Worm (Caenorhabditis elegans) whole organism, L2 larva: ENCODE measurements around the gene F46H5.5.

Source experiments
- C34F6.9 ChIP-seq: fragments of 150-350 bp; optimal IDR thresholded peaks from 2 replicates; lab custom pipeline; 2014; ENCODE audit warnings: missing biosample characterization, missing genetic modification characterization
- F13H6.1 ChIP-seq: sonication (generic microtip); optimal IDR thresholded peaks from 2 replicates; lab custom pipeline; 2016; ENCODE audit warnings: missing genetic modification characterization, missing compliant biosample characterization
- R02D3.7 ChIP-seq: fragments of 150-350 bp; optimal IDR thresholded peaks from 2 replicates; lab custom pipeline; 2014; ENCODE audit warnings: missing biosample characterization, missing genetic modification characterization
- Y55F3AM.14 ChIP-seq: fragments of 200-800 bp; sonication (Bioruptor generic); optimal IDR thresholded peaks from 2 replicates; lab custom pipeline; 2018; ENCODE audit warnings: mild to moderate bottlenecking, missing genetic modification characterization, missing compliant biosample characterization
- ZK546.5 ChIP-seq: sonication (generic microtip); optimal IDR thresholded peaks from 2 replicates; lab custom pipeline; 2017; ENCODE audit warnings: missing biosample characterization, missing genetic modification characterization
- alr-1 ChIP-seq: fragments of 150-350 bp; optimal IDR thresholded peaks from 2 replicates; lab custom pipeline; 2014; ENCODE audit warnings: missing biosample characterization, missing genetic modification characterization
- aly-2 ChIP-seq: fragments of 150-350 bp; optimal IDR thresholded peaks from 2 replicates; lab custom pipeline; 2014; ENCODE audit warnings: missing biosample characterization, missing genetic modification characterization
- blmp-1 ChIP-seq: sonication (generic microtip); optimal IDR thresholded peaks from 2 replicates; lab custom pipeline; 2017; ENCODE audit warnings: missing genetic modification characterization, mild to moderate bottlenecking, missing compliant biosample characterization, antibody characterized with exemption, moderate library complexity; ENCODE audit not compliant: insufficient read depth
- ceh-16 ChIP-seq: fragments of 150-350 bp; optimal IDR thresholded peaks from 2 replicates; lab custom pipeline; 2014; ENCODE audit warnings: missing biosample characterization, missing genetic modification characterization
- ceh-82 ChIP-seq: fragments of 150-350 bp; optimal IDR thresholded peaks from 2 replicates; lab custom pipeline; 2014; ENCODE audit warnings: missing biosample characterization, missing genetic modification characterization
- crh-2 ChIP-seq: sonication (generic microtip); optimal IDR thresholded peaks from 2 replicates; lab custom pipeline; 2017; ENCODE audit warnings: missing biosample characterization, missing genetic modification characterization
- dmd-4 ChIP-seq: sonication (generic microtip); optimal IDR thresholded peaks from 2 replicates; lab custom pipeline; 2017; ENCODE audit warnings: missing biosample characterization, missing genetic modification characterization
- egl-27 ChIP-seq: sonication (generic microtip); optimal IDR thresholded peaks from 3 replicates; lab custom pipeline; 2017; ENCODE audit warnings: missing biosample characterization, missing genetic modification reagents, missing genetic modification characterization
- elt-1 ChIP-seq: fragments of 150-350 bp; optimal IDR thresholded peaks from 2 replicates; lab custom pipeline; 2014; ENCODE audit warnings: missing biosample characterization, missing genetic modification characterization
- elt-3 ChIP-seq: sonication (generic microtip); optimal IDR thresholded peaks from 2 replicates; lab custom pipeline; 2017; ENCODE audit warnings: missing biosample characterization, missing genetic modification characterization
- fos-1 ChIP-seq: fragments of 150-350 bp; optimal IDR thresholded peaks from 2 replicates; lab custom pipeline; 2014; ENCODE audit warnings: missing biosample characterization, missing genetic modification characterization
- gmeb-1 ChIP-seq: fragments of 150-350 bp; optimal IDR thresholded peaks from 2 replicates; lab custom pipeline; 2014; ENCODE audit warnings: missing biosample characterization, missing genetic modification characterization
- lin-11 ChIP-seq: fragments of 150-350 bp; sonication (generic microtip); optimal IDR thresholded peaks from 2 replicates; lab custom pipeline; 2014; ENCODE audit warnings: missing biosample characterization, missing genetic modification characterization, inconsistent platforms, mixed read lengths
- lin-13 ChIP-seq: fragments of 150-350 bp; optimal IDR thresholded peaks from 2 replicates; lab custom pipeline; 2014; ENCODE audit warnings: missing biosample characterization, missing genetic modification reagents, missing genetic modification characterization
- lin-39 ChIP-seq: fragments of 150-350 bp; optimal IDR thresholded peaks from 2 replicates; lab custom pipeline; 2014; ENCODE audit warnings: missing biosample characterization, missing genetic modification reagents, missing genetic modification characterization
- lsy-2 ChIP-seq, 2 experiments: fragments of 150-350 bp in 1 of 2; sonication (generic microtip) in 1 of 2; optimal IDR thresholded peaks; 2 replicates each; lab custom pipeline; 2014 to 2017; ENCODE audit warnings: missing biosample characterization in 2 of 2, missing genetic modification characterization in 2 of 2
- mab-5 ChIP-seq: fragments of 150-350 bp; optimal IDR thresholded peaks from 2 replicates; lab custom pipeline; 2014; ENCODE audit warnings: missing biosample characterization, missing genetic modification characterization
- mbf-1 ChIP-seq: sonication (generic microtip); optimal IDR thresholded peaks from 2 replicates; lab custom pipeline; 2017; ENCODE audit warnings: missing biosample characterization, missing genetic modification characterization
- mdl-1 ChIP-seq, 2 experiments: fragments of 150-350 bp in 1 of 2; sonication (generic microtip) in 1 of 2; optimal IDR thresholded peaks; 2 replicates each; lab custom pipeline; 2017; ENCODE audit warnings: missing biosample characterization in 2 of 2, missing genetic modification characterization in 2 of 2
- nhr-10 ChIP-seq: sonication (generic microtip); optimal IDR thresholded peaks from 2 replicates; lab custom pipeline; 2017; ENCODE audit warnings: missing biosample characterization, missing genetic modification characterization
- nhr-11 ChIP-seq: fragments of 150-350 bp; optimal IDR thresholded peaks from 2 replicates; lab custom pipeline; 2014; ENCODE audit warnings: missing biosample characterization, missing genetic modification characterization
- nhr-12 ChIP-seq: fragments of 150-350 bp; optimal IDR thresholded peaks from 2 replicates; lab custom pipeline; 2014; ENCODE audit warnings: missing biosample characterization, missing genetic modification characterization
- nhr-129 ChIP-seq: fragments of 150-350 bp; optimal IDR thresholded peaks from 2 replicates; lab custom pipeline; 2014; ENCODE audit warnings: missing biosample characterization, missing genetic modification characterization
- nhr-21 ChIP-seq: fragments of 150-350 bp; optimal IDR thresholded peaks from 2 replicates; lab custom pipeline; 2014; ENCODE audit warnings: missing biosample characterization, missing genetic modification characterization
- nhr-23 ChIP-seq: fragments of 150-350 bp; optimal IDR thresholded peaks from 2 replicates; lab custom pipeline; 2014; ENCODE audit warnings: missing biosample characterization, missing genetic modification reagents, missing genetic modification characterization
- nhr-25 ChIP-seq: fragments of 150-350 bp; sonication (generic microtip); optimal IDR thresholded peaks from 3 replicates; lab custom pipeline; 2014; ENCODE audit warnings: missing biosample characterization, missing genetic modification characterization
- nhr-6 ChIP-seq: fragments of 150-350 bp; optimal IDR thresholded peaks from 2 replicates; lab custom pipeline; 2014; ENCODE audit warnings: missing biosample characterization, missing genetic modification characterization
- nhr-77 ChIP-seq: fragments of 150-350 bp; optimal IDR thresholded peaks from 2 replicates; lab custom pipeline; 2014; ENCODE audit warnings: missing biosample characterization, missing genetic modification characterization
- peb-1 ChIP-seq: fragments of 150-350 bp; optimal IDR thresholded peaks from 2 replicates; lab custom pipeline; 2014; ENCODE audit warnings: missing biosample characterization, missing genetic modification characterization
- sem-4 ChIP-seq: fragments of 150-350 bp; optimal IDR thresholded peaks from 2 replicates; lab custom pipeline; 2014; ENCODE audit warnings: missing biosample characterization, missing genetic modification reagents, missing genetic modification characterization
- skn-1 ChIP-seq: sonication (generic microtip); optimal IDR thresholded peaks from 2 replicates; lab custom pipeline; 2017; ENCODE audit warnings: missing biosample characterization, missing genetic modification characterization
- sma-9 ChIP-seq, 2 experiments: fragments of 150-350 bp in 1 of 2; sonication (generic microtip) in 1 of 2; optimal IDR thresholded peaks; 2 replicates each; lab custom pipeline; 2014 to 2016; ENCODE audit warnings: missing genetic modification characterization in 2 of 2, mild to moderate bottlenecking in 1 of 2, missing biosample characterization in 1 of 2, missing compliant biosample characterization in 1 of 2, missing genetic modification reagents in 1 of 2, moderate library complexity in 1 of 2
- snpc-4 ChIP-seq: fragments of 150-350 bp; optimal IDR thresholded peaks from 2 replicates; lab custom pipeline; 2014; ENCODE audit warnings: missing biosample characterization, missing genetic modification characterization
- unc-39 ChIP-seq: fragments of 150-350 bp; optimal IDR thresholded peaks from 2 replicates; lab custom pipeline; 2014; ENCODE audit warnings: missing biosample characterization, missing genetic modification characterization
- unc-55 ChIP-seq: fragments of 150-350 bp; sonication (generic microtip); optimal IDR thresholded peaks from 3 replicates; lab custom pipeline; 2014; ENCODE audit warnings: missing biosample characterization, missing genetic modification reagents, missing genetic modification characterization
- unc-62 ChIP-seq: fragments of 150-350 bp; optimal IDR thresholded peaks from 2 replicates; lab custom pipeline; 2014; ENCODE audit warnings: missing biosample characterization, missing genetic modification reagents, missing genetic modification characterization
- zag-1 ChIP-seq: fragments of 150-350 bp; optimal IDR thresholded peaks from 2 replicates; lab custom pipeline; 2014; ENCODE audit warnings: missing biosample characterization, missing genetic modification characterization
- ztf-1 ChIP-seq: fragments of 200-800 bp; sonication (Bioruptor generic); conservative IDR thresholded peaks from 2 replicates; pipeline ENCODE4 v1.3.6; 2022; ENCODE audit warnings: missing genetic modification characterization, missing compliant biosample characterization
- ztf-11 ChIP-seq: sonication (generic microtip); optimal IDR thresholded peaks from 2 replicates; lab custom pipeline; 2017; ENCODE audit warnings: missing biosample characterization, missing genetic modification characterization
- ztf-4 ChIP-seq: fragments of 150-350 bp; optimal IDR thresholded peaks from 2 replicates; lab custom pipeline; 2014; ENCODE audit warnings: missing biosample characterization, missing genetic modification characterization

The F46H5.5 gene

DNA sequence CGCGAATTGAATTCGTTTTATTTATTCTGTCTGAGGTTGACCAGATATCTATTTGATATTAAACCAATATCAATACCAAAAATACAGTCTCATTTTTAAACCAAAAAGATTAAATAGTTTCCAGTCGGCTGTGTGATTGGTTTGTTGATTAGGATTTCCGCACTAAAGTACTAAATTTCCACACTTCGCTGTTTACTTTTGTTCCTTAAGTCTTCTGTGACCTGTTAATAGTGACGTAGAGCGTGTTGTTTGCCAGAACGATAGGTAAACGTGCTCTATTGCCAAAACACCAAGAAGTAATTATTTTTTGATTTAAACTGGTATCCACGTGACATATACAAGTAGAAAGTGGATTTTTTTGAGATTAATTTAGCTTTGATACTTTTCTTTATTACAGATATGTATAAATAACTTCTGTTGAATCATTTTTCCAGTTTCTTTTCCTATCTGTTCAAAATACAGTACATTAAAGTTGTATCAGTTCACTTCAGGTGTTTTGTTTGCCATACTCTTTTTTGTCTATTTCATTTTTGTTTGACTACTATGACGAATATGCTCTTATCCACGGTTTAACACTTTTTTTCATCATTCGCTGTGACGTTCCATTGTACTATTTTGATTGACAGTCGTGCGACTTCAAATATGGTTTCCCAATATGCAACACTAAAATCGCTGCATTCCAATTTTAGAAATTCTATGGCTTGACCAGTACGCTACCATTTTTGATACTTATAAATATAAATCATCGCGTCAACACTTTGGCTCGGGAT lies 34.3 kb upstream of the F46H5.5 start:
- TF ChIP-seq nhr-10 (tag; lab: Kevin White, UChicago) (no peak), F13H6.1 (peak; percentile 7), nhr-129 (peak; percentile 11)

DNA sequence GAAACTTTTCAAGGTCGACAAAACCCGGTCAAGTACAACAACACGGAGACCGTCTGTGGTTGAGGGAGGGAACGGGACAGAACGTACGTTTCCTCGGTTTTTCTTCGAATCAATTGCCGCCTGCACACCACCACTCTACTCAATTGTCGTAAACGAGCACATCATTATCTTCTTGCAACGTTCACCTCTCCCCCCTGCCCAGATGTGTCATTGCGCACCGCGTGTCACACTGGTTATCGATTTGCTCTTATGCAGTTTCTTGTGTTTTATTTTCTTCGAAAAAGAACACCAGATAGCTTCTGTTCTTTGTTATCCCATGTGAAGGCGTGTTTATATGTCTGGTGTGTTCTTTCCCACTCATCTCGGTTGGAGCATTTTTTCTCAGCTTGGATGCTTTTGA lies 32.8 kb upstream of the F46H5.5 start:
- TF ChIP-seq zag-1 (no peak), nhr-12 (tag; lab: Kevin White, UChicago) (no peak), gmeb-1 (no peak), C34F6.9 (tag; lab: Kevin White, UChicago) (no peak), unc-62 (GFP tag; lab: Kevin White, UChicago) (no peak), Y55F3AM.14 (no peak), unc-39 (tag; lab: Kevin White, UChicago) (no peak), nhr-25 (tag; lab: Kevin White, UChicago) (no peak), crh-2 (tag; lab: Kevin White, UChicago) (no peak), nhr-10 (tag; lab: Kevin White, UChicago) (no peak), peb-1 (tag; lab: Kevin White, UChicago) (no peak), sem-4 (tag; lab: Kevin White, UChicago) (no peak), ceh-16 (tag; lab: Kevin White, UChicago) (no peak), unc-55 (GFP tag; lab: Kevin White, UChicago) (no peak), lin-11 (tag; lab: Kevin White, UChicago) (no peak), mbf-1 (no peak), nhr-6 (tag; lab: Kevin White, UChicago) (no peak), nhr-21 (no peak), sma-9 (GFP tag; optimal IDR thresholded peaks at IDR 0.05; lab: Kevin White, UChicago) (no peak), sma-9 (tag; optimal IDR thresholded peaks at IDR 0.05; lab: Kevin White, UChicago) (no peak)

DNA sequence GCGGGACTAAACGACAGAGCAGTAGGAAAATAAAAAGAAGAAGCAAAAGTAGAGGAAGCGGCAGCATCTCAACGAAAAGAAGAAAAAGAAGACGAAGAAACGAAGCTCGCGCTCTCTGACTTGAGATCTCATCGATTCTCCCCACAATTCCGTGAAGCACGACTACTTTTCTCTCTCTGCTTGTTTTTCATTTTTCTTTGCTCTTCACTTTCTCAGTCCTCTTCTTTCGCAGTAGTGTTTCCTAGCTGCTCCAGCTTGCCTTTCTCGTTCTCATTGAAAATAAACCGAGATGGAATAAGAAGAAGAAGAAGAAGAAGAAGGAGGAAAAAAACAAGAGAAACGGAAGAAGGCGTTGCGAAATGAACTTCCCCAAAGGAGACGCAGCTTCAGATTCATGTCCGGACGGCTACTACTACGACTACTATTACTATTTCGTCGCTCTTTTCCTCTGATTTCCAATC lies 28.0 kb upstream of the F46H5.5 start:
- TF ChIP-seq mdl-1 (tag; optimal IDR thresholded peaks at IDR 0.05; lab: Kevin White, UChicago), result peak in 1 of 2 experiments; percentile 23
- peak; percentile 22 for TF ChIP-seq sma-9 (GFP tag; optimal IDR thresholded peaks at IDR 0.05; lab: Kevin White, UChicago)
- TF ChIP-seq sma-9 (tag; optimal IDR thresholded peaks at IDR 0.05; lab: Kevin White, UChicago), result no peak
- TF ChIP-seq unc-39 (tag; lab: Kevin White, UChicago), result peak; percentile 82
- peak; percentile 83 for TF ChIP-seq F13H6.1
- no peak for TF ChIP-seq nhr-23 (tag; lab: Kevin White, UChicago)
- TF ChIP-seq mbf-1, result no peak
- no peak for TF ChIP-seq elt-1
- peak; percentile 52 for TF ChIP-seq nhr-6 (tag; lab: Kevin White, UChicago)
- no peak for TF ChIP-seq gmeb-1
- no peak for TF ChIP-seq dmd-4 (tag; lab: Kevin White, UChicago)
- TF ChIP-seq peb-1 (tag; lab: Kevin White, UChicago), result no peak
- no peak for TF ChIP-seq R02D3.7 (tag; lab: Kevin White, UChicago)
- no peak for TF ChIP-seq ZK546.5 (tag; lab: Kevin White, UChicago)
- no peak for TF ChIP-seq lin-39 (tag; lab: Kevin White, UChicago)
- TF ChIP-seq nhr-77, result no peak
- peak; percentile 62 for TF ChIP-seq egl-27 (tag; lab: Kevin White, UChicago)
- TF ChIP-seq nhr-12 (tag; lab: Kevin White, UChicago), result no peak
- no peak for TF ChIP-seq alr-1 (tag; lab: Kevin White, UChicago)
- peak; percentile 67 for TF ChIP-seq nhr-129
- no peak for TF ChIP-seq aly-2 (tag; lab: Kevin White, UChicago)
- no peak for TF ChIP-seq ztf-1 (GFP tag; lab: Robert Waterston, UW)
- TF ChIP-seq zag-1, result peak; percentile 87
- peak; percentile 68 for TF ChIP-seq crh-2 (tag; lab: Kevin White, UChicago)
- TF ChIP-seq nhr-10 (tag; lab: Kevin White, UChicago), result no peak
- TF ChIP-seq nhr-11 (tag; lab: Kevin White, UChicago), result no peak
- TF ChIP-seq snpc-4, result peak; percentile 13
- TF ChIP-seq blmp-1, result no peak
- TF ChIP-seq ztf-11 (tag; lab: Kevin White, UChicago), result no peak
- TF ChIP-seq sem-4 (tag; lab: Kevin White, UChicago), result peak; percentile 32
- no peak for TF ChIP-seq skn-1 (tag; lab: Kevin White, UChicago)
- no peak for TF ChIP-seq ceh-82 (tag; lab: Kevin White, UChicago)
- peak; percentile 24 for TF ChIP-seq lin-13 (GFP tag; lab: Kevin White, UChicago)
- TF ChIP-seq ztf-4 (tag; lab: Kevin White, UChicago), result no peak
- TF ChIP-seq nhr-25 (tag; lab: Kevin White, UChicago), result no peak
- no peak for TF ChIP-seq nhr-21
- peak; percentile 85 for TF ChIP-seq unc-55 (GFP tag; lab: Kevin White, UChicago)
- peak; percentile 65 for TF ChIP-seq C34F6.9 (tag; lab: Kevin White, UChicago)
- TF ChIP-seq Y55F3AM.14, result peak; percentile 49
- TF ChIP-seq mab-5 (tag; lab: Kevin White, UChicago), result peak; percentile 16
- TF ChIP-seq unc-62 (GFP tag; lab: Kevin White, UChicago), result no peak
- TF ChIP-seq lsy-2 (tag; optimal IDR thresholded peaks at IDR 0.05; lab: Kevin White, UChicago), result peak in 1 of 2 experiments; percentile 54
- no peak for TF ChIP-seq elt-3
- TF ChIP-seq fos-1 (tag; lab: Kevin White, UChicago), result no peak
- TF ChIP-seq ceh-16 (tag; lab: Kevin White, UChicago), result no peak
- no peak for TF ChIP-seq lin-11 (tag; lab: Kevin White, UChicago)
